Worm (Caenorhabditis elegans): ENCODE results near the gene sir-2.1.

Gene sir-2.1

DNA sequence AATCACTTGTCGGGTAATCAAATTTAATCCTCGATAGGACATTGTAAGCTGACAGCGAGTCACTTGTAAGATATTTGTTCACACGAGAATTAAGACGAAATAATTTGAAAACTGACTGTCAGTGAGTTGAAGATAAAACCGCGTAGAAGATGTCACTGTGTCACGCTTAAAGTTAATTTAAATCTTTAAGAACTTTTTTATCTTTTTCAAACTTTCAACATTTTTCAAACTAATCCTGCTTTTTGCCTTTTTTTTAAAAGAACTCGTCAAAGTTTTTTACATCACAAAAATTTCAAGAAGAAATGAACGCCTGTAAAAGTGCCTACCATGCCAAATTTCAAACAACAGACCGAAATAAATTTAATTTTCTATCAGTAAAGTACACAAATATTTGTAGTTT is 52.5 kb downstream of the sir-2.1 start, which contains the start of gene acs-18:
TSS of gene acs-18 (minus strand) at position 101 of the 400 bp plus-strand sequence.
- TF ChIP-seq grh-1 (GFP tag; IDR thresholded peaks at IDR 0.05) (no peak), nhr-11 (tag; optimal IDR thresholded peaks at IDR 0.05) (no peak), mdl-1 (tag; optimal IDR thresholded peaks at IDR 0.05) (no peak), lin-13 (GFP tag; optimal IDR thresholded peaks at IDR 0.05) (no peak), tlp-1 (tag; optimal IDR thresholded peaks at IDR 0.05) (no peak), efl-3 (GFP tag; optimal IDR thresholded peaks at IDR 0.05) (no peak), Y116A8C.19 (tag; optimal IDR thresholded peaks at IDR 0.05; ENCODE audit: borderline replicate concordance) (no peak), C04F5.9 (tag; optimal IDR thresholded peaks at IDR 0.05) (no peak), sup-37 (GFP tag; optimal IDR thresholded peaks at IDR 0.05) (no peak), lin-39 (tag; optimal IDR thresholded peaks at IDR 0.05) (no peak), fkh-8 (tag; optimal IDR thresholded peaks at IDR 0.05) (no peak), lin-14 (GFP tag; optimal IDR thresholded peaks at IDR 0.05) (no peak), pqm-1 (tag; optimal IDR thresholded peaks at IDR 0.05) (no peak)
